Worm (Caenorhabditis elegans) whole organism, L4/young adult: ENCODE data around the gene F57H12.5.

Experiments used
- dao-5 ChIP-seq: sonication (generic microtip); optimal IDR thresholded peaks from 2 replicates; lab custom pipeline; 2016; ENCODE audit warnings: missing genotype, missing genetic modification characterization, moderate library complexity, missing compliant biosample characterization
- him-1 ChIP-seq: sonication (generic microtip); optimal IDR thresholded peaks from 2 replicates; lab custom pipeline; 2016; ENCODE audit warnings: missing genotype, missing genetic modification reagents, missing genetic modification characterization, missing compliant biosample characterization

DNA sequence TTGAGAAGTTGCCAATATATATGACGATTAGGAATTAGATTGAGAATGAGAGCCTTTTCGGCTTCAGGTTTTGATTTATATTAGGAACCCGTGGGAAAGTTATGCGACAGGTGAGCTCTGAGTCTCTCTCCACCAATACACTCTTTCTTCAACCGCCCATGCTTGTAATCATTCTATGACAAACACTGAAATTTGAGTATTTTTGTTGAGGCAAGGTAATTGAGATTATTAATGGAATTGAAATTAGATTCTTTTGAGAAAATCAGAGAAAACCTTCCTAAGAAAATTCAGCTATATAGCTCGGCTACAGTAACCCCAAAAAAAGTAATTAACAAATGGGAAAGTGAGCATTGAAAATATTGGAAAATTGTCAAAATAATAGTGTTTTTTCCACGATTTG is 11.3 kb upstream of the F57H12.5 start, which contains the start of gene ceh-19:
- TF ChIP-seq him-1 (no peak), dao-5 (tag; lab: Kevin White, UChicago) (no peak)
